Worm (Caenorhabditis elegans): Measurements from ENCODE around the gene ckb-2.

Gene ckb-2

DNA sequence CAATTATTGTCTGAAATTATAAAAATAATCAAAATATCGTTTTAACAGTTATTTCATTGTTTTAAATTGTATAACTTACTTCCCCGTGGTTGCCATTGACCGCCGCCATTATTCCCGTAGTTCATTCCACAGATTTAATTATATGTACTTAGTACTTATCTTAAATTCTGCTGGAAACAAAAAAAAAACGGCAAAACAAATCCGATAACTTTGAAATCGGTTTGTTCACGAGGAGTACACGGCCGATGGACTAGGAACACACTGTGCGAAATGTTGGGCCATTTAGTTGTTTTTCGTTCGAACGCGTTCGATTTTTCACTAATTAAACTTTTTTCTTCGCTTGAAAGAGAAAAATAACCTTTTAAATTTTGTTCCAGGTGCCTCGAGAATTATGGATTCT is 24.7 kb upstream of the ckb-2 start, which contains the start of the genes B0285.3 and lcmt-1:
Gene B0285.3, minus strand, starts transcription at position 267 of the 400 bp plus-strand sequence.
Gene lcmt-1, plus strand, starts transcription at position 377 of the 400 bp plus-strand sequence.
- TF ChIP-seq ztf-23 (GFP tag; IDR thresholded peaks at IDR 0.05) (0 out of 2 replicates have a peak, but pooled peaks have one; percentile 5), flt-1 (GFP tag; IDR thresholded peaks at IDR 0.05) (peak; percentile 40; the same call in 1 of the 2 replicates), klf-2 (GFP tag; conservative IDR thresholded peaks at IDR 0.05) (no peak), cog-1 (tag; optimal IDR thresholded peaks at IDR 0.05) (no peak)

DNA sequence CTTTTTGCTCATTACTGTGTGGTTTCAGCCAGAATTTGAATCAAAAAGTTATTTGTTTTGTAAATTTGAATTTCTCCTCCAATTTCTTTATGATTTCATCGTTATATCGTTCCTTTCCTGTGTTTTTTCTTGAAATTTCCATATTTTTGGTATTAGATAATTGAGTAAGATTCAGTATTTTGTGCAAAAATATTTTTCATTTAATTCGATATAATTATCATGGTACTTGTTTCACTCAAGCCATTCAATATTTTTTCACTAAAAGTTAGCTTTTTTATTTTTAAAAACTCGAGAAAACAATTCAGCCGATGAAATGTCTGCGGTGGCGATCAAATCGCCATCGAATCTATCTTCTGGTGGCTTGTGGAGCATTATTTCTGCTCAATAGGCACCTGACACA is 22.7 kb upstream of the ckb-2 start, which contains the start of gene hse-5:
Gene hse-5, plus strand, starts transcription at position 301 of the 400 bp plus-strand sequence.
- TF ChIP-seq med-1 (GFP tag; optimal IDR thresholded peaks at IDR 0.05; ENCODE audit: insufficient read depth) (no peak), T22C8.4 (GFP tag; IDR thresholded peaks at IDR 0.05) (no peak), ref-1 (GFP tag; conservative IDR thresholded peaks at IDR 0.05) (no peak), flt-1 (GFP tag; IDR thresholded peaks at IDR 0.05) (no peak), tab-1 (GFP tag; IDR thresholded peaks at IDR 0.05) (no peak), klf-2 (GFP tag; conservative IDR thresholded peaks at IDR 0.05) (no peak), ztf-29 (GFP tag; IDR thresholded peaks at IDR 0.05) (no peak), ztf-23 (GFP tag; IDR thresholded peaks at IDR 0.05) (no peak), cog-1 (tag; optimal IDR thresholded peaks at IDR 0.05) (no peak)

DNA sequence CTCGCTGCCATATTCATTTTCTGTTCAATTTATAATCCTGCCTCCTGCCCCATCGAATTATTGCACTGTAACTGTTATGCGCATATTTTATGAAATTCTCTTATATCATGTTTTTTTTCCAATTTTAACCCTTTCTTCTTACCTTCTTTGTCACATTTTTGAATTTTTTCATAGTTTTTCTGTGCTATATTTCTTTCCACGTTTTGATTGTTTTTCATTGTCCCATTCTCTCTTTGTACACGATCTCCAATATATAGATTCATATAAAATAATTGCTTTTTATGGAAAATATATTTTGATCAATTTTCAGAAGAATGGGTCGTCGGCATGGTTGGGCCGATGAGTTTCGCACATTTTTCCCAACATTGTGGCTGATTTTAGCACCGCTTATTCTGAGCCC is 17.9 kb upstream of the ckb-2 start, which contains the start of gene B0285.6:
Gene B0285.6, plus strand, starts transcription at position 301 of the 400 bp plus-strand sequence.
- no peak for TF ChIP-seq ztf-23 (GFP tag; IDR thresholded peaks at IDR 0.05)
- TF ChIP-seq tab-1 (GFP tag; IDR thresholded peaks at IDR 0.05), result no peak

DNA sequence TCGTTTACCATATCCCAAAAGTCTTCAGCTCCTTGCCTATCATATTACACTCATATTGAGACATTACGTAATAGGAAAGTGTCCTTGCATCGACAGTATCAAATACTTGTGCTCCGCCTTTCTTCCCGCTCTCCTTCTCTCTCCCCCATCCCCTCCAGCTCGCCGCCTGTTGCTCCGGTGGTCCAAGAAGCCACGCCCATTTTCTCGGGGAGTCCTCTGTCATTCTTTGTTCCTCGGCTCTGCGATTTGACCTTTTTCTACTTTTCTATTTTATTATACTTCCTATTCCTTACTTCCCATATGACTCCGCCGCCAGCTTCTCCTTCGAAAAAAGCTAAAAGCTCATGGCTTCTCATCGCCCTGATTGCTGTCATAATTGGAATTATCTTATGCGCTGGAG is 11.4 kb upstream of the ckb-2 start, which contains the start of gene mnp-1:
Gene mnp-1, plus strand, starts transcription at position 211 of the 400 bp plus-strand sequence.
- TF ChIP-seq flt-1 (GFP tag; IDR thresholded peaks at IDR 0.05) (0 out of 2 replicates have a peak, but pooled peaks have one; percentile 44), ref-1 (GFP tag; conservative IDR thresholded peaks at IDR 0.05) (no peak)

DNA sequence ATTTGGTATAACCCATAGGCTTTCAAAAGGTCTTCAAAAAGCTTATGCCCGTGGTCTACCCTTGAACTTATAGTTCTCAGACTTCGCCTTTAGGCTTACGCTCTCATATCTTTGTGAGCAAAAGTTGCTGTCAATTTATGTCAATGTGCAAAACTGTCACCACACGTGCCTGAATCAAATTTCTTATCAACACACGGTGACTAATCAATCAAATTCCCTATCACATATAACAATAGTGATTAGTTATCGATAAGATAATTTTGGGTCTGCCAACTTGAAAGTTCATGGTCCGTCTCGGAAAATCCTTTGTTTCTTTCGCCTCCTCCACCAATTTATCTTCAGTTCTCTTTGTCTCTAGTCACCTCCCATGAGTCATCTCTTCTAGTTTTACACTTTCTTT is 10.3 kb upstream of the ckb-2 start:
- no peak for TF ChIP-seq ztf-29 (GFP tag; IDR thresholded peaks at IDR 0.05)
- no peak for TF ChIP-seq T22C8.4 (GFP tag; IDR thresholded peaks at IDR 0.05)
- no peak for TF ChIP-seq ztf-23 (GFP tag; IDR thresholded peaks at IDR 0.05)
- no peak for TF ChIP-seq flt-1 (GFP tag; IDR thresholded peaks at IDR 0.05)
- TF ChIP-seq cog-1 (tag; optimal IDR thresholded peaks at IDR 0.05), result no peak
- TF ChIP-seq tab-1 (GFP tag; IDR thresholded peaks at IDR 0.05), result no peak
- no peak for TF ChIP-seq klf-2 (GFP tag; conservative IDR thresholded peaks at IDR 0.05)
- TF ChIP-seq ref-1 (GFP tag; conservative IDR thresholded peaks at IDR 0.05), result no peak
- no peak for TF ChIP-seq med-1 (GFP tag; optimal IDR thresholded peaks at IDR 0.05; ENCODE audit: insufficient read depth)

DNA sequence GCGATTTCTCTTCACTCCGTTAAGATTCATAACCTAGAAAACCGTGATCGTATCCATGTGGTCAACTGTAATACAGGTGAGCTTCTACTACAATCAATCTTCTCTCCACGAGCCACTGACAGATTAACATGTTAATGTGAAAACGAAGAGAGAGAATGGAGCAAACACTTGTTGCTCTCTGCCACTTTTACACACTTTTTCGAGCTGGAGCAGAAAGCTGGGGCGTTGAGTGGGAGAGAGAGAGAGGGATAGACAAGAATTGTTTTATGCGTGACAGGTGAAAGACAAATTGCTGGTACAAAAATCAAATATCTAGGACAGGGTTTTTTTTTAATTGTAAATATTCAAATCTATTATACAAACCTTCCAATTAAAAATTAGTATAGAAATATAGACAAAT is 9.4 kb upstream of the ckb-2 start:
- TF ChIP-seq cog-1 (tag; optimal IDR thresholded peaks at IDR 0.05), result no peak
- TF ChIP-seq flt-1 (GFP tag; IDR thresholded peaks at IDR 0.05), result no peak

DNA sequence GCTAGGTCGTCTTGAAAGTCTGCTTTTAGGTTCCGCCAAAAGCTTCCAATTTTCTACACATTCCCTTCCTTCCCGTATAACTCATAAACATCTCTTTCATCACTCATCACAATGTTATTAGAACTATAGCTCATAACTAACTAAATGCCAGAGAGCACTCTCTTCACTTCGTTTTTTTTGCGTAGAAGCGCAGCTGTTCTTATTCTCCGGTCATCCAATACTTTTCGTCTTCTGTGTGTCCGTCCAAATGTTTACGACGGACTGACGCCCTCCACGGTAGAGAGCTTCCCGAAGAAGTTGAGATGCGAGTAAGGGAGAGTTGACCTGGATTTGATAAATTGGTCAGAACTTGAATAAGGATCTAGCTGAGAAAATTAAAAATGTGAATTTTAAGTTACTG is 8.5 kb upstream of the ckb-2 start:
- TF ChIP-seq flt-1 (GFP tag; IDR thresholded peaks at IDR 0.05), result no peak
- no peak for TF ChIP-seq ref-1 (GFP tag; conservative IDR thresholded peaks at IDR 0.05)
- no peak for TF ChIP-seq klf-2 (GFP tag; conservative IDR thresholded peaks at IDR 0.05)

DNA sequence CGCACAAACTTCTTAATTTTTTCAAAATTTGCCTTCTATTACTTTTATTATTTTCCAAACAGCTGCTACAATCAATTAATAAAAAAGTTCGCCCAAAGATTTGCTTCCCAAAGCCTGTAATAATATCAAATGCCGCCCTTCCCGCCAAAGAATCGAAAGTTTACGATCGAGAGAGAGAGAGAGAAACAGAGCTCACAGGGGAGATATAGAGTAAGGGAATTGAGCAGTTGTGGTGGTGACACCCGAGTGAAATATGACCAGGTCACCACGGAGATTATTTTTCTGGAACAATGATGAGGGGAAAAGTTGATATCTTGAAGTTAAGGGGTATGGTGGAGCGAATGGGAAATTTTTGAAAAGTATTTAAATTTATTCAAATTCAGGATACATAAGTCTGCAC is 7.8 kb upstream of the ckb-2 start:
- TF ChIP-seq klf-2 (GFP tag; conservative IDR thresholded peaks at IDR 0.05), result no peak
- no peak for TF ChIP-seq cog-1 (tag; optimal IDR thresholded peaks at IDR 0.05)
- TF ChIP-seq ref-1 (GFP tag; conservative IDR thresholded peaks at IDR 0.05), result no peak
- no peak for TF ChIP-seq ztf-23 (GFP tag; IDR thresholded peaks at IDR 0.05)
- TF ChIP-seq tab-1 (GFP tag; IDR thresholded peaks at IDR 0.05), result no peak
- TF ChIP-seq flt-1 (GFP tag; IDR thresholded peaks at IDR 0.05), result no peak
- no peak for TF ChIP-seq ztf-29 (GFP tag; IDR thresholded peaks at IDR 0.05)
- TF ChIP-seq T22C8.4 (GFP tag; IDR thresholded peaks at IDR 0.05), result no peak
- no peak for TF ChIP-seq med-1 (GFP tag; optimal IDR thresholded peaks at IDR 0.05; ENCODE audit: insufficient read depth)

DNA sequence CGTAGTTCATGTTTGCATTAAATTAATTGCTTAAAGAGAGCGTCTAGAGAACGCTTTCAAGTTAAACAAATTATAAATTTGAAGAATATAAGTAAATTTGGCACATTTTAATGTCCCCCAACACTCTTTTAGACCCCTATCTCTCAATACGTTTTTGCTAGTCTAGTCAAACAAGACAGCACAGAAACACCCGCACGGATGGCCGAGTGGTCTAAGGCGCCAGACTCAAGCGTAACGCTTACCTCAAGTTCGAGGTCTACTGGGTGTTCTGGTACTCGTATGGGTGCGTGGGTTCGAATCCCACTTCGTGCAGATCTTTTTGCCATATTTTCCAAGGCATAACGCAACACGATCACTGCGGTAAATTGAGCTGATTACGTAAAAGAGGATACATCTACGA is 5.4 kb upstream of the ckb-2 start:
- TF ChIP-seq T22C8.4 (GFP tag; IDR thresholded peaks at IDR 0.05) (no peak), flt-1 (GFP tag; IDR thresholded peaks at IDR 0.05) (0 out of 2 replicates have a peak, but pooled peaks have one; percentile 6)

DNA sequence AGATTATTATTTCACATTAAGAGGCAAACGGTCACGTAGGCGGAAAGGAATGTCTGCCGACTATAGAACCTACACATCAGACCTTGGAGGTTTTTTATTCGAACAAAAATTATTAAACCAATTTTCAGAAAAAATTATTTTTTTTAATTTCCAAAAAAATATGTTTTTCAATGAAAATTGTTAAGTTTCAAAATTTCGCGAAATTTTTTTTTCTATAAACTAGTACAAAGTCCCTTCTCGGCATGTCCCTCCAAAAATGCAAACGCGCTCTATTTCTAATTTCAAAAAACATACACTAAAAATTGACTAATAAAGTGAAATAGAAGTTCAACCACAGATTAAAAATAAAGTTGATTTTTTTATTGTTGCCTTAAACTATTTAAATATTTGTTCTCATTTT is 2.8 kb upstream of the ckb-2 start, which contains the start of gene ckb-1:
Gene ckb-1, plus strand, starts transcription at position 301 of the 400 bp plus-strand sequence.
- no peak for TF ChIP-seq klf-2 (GFP tag; conservative IDR thresholded peaks at IDR 0.05)
- TF ChIP-seq ztf-23 (GFP tag; IDR thresholded peaks at IDR 0.05), result no peak
- TF ChIP-seq ref-1 (GFP tag; conservative IDR thresholded peaks at IDR 0.05), result no peak
- no peak for TF ChIP-seq ztf-29 (GFP tag; IDR thresholded peaks at IDR 0.05)
- no peak for TF ChIP-seq tab-1 (GFP tag; IDR thresholded peaks at IDR 0.05)
- no peak for TF ChIP-seq med-1 (GFP tag; optimal IDR thresholded peaks at IDR 0.05; ENCODE audit: insufficient read depth)
- no peak for TF ChIP-seq T22C8.4 (GFP tag; IDR thresholded peaks at IDR 0.05)
- no peak for TF ChIP-seq flt-1 (GFP tag; IDR thresholded peaks at IDR 0.05)
- TF ChIP-seq cog-1 (tag; optimal IDR thresholded peaks at IDR 0.05), result no peak

DNA sequence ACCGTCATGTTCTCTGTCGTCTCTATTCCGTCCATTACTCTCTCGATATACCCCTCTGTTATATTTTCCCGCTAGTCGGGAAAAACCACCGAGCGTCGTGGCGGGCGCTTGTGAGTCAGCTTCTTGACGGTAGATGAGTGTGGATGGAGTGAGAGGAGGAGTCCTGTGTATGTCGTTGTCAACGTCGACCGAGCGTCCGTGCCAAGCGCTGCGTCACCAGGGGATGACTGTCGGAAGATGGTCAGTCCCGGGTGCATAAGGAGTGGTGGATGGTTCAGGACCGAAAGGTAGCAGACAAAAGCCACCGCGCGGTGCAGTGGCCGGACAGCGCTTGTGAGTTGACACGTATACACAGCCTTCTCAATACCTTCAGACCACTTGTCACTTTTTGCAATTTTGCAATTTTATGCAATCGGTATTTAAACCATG is 1.6 kb downstream of the ckb-2 start:
- TF ChIP-seq T22C8.4 (GFP tag; IDR thresholded peaks at IDR 0.05) (peak; percentile 66; the same call in 1 of the 2 replicates), klf-2 (GFP tag; conservative IDR thresholded peaks at IDR 0.05) (0 out of 2 replicates have a peak, but pooled peaks have one; percentile 62), tab-1 (GFP tag; IDR thresholded peaks at IDR 0.05) (peak; percentile 87), ref-1 (GFP tag; conservative IDR thresholded peaks at IDR 0.05) (peak; percentile 63), ztf-23 (GFP tag; IDR thresholded peaks at IDR 0.05) (peak; percentile 85), flt-1 (GFP tag; IDR thresholded peaks at IDR 0.05) (peak; percentile 93), ztf-29 (GFP tag; IDR thresholded peaks at IDR 0.05) (0 out of 2 replicates have a peak, but pooled peaks have one; percentile 56), cog-1 (tag; optimal IDR thresholded peaks at IDR 0.05) (peak; percentile 27)
